Worm (Caenorhabditis elegans) whole organism, L3 larva: ENCODE measurements around the gene F35D2.2.

Experiments
- ceh-16 ChIP-seq: sonication (generic microtip); optimal IDR thresholded peaks from 2 replicates; lab custom pipeline; 2017; ENCODE audit warnings: missing biosample characterization, missing genetic modification characterization
- elt-2 ChIP-seq: sonication (generic microtip); optimal IDR thresholded peaks from 2 replicates; lab custom pipeline; 2016; ENCODE audit warnings: missing genetic modification reagents, mild to moderate bottlenecking, missing genetic modification characterization, missing compliant biosample characterization
- fkh-10 ChIP-seq: sonication (generic microtip); optimal IDR thresholded peaks from 2 replicates; lab custom pipeline; 2017; ENCODE audit warnings: missing biosample characterization, missing genetic modification reagents, missing genetic modification characterization
- pha-4 ChIP-seq: fragments of 150-350 bp; optimal IDR thresholded peaks from 2 replicates; lab custom pipeline; 2014; ENCODE audit warnings: missing biosample characterization, missing genetic modification reagents, missing genetic modification characterization
- sea-2 ChIP-seq: fragments of 150-350 bp; sonication (generic microtip); optimal IDR thresholded peaks from 4 replicates; lab custom pipeline; 2014; ENCODE audit warnings: missing biosample characterization, missing genetic modification reagents, missing genetic modification characterization
- skn-1 ChIP-seq: fragments of 150-350 bp; optimal IDR thresholded peaks from 2 replicates; lab custom pipeline; 2014; ENCODE audit warnings: missing biosample characterization, missing genetic modification characterization
- zag-1 ChIP-seq: fragments of 150-350 bp; optimal IDR thresholded peaks from 2 replicates; lab custom pipeline; 2014; ENCODE audit warnings: missing biosample characterization, missing genetic modification characterization

- TF ChIP-seq ceh-16 (tag; lab: Kevin White, UChicago) (no peak), pha-4 (tag; lab: Kevin White, UChicago) (no peak), skn-1 (tag; lab: Kevin White, UChicago) (no peak), elt-2 (tag; lab: Kevin White, UChicago) (no peak), sea-2 (GFP tag; lab: Kevin White, UChicago) (no peak), zag-1 (no peak), fkh-10 (no peak)
Observed at ce11 chrII:7577412-7577811, 3.2 kb downstream of the F35D2.2 start, which contains the start of gene F35D2.6.
